Fruit fly (Drosophila melanogaster): ENCODE data around the gene Acer.

The Acer gene

dm6 chr2L:8514748-8515147, 7.0 kb upstream of the Acer start, which contains the start of the genes CG13097 and PIG-U (continued):
- TF ChIP-seq CG13894 (tag; optimal IDR thresholded peaks at IDR 0.05) (peak; percentile 86), CG18764 (GFP tag; optimal IDR thresholded peaks at IDR 0.05) (peak; percentile 76), H15 (GFP tag; IDR thresholded peaks at IDR 0.05) (peak; percentile 77; the same call in 2 of the 3 replicates), cas (GFP tag; IDR thresholded peaks at IDR 0.05) (peak; percentile 73), CG14050 (GFP tag; IDR thresholded peaks at IDR 0.05) (peak; percentile 72; the same call in 2 of the 3 replicates), CG5180 (GFP tag; optimal IDR thresholded peaks at IDR 0.05) (no peak), Hsf (GFP tag; optimal IDR thresholded peaks at IDR 0.05) (peak; percentile 81), CTCF (GFP tag; optimal IDR thresholded peaks at IDR 0.05) (peak; percentile 13), dm (GFP tag; optimal IDR thresholded peaks at IDR 0.05) (peak; percentile 81), Hey (tag; optimal IDR thresholded peaks at IDR 0.05) (no peak), Antp (GFP tag; optimal IDR thresholded peaks at IDR 0.05) (peak; percentile 64), ems (GFP tag; optimal IDR thresholded peaks at IDR 0.05) (peak; percentile 88), E2f1 (GFP tag; IDR thresholded peaks at IDR 0.05) (peak; percentile 78), slp2 (GFP tag; optimal IDR thresholded peaks at IDR 0.05) (peak; percentile 13), MTF-1 (GFP tag; optimal IDR thresholded peaks at IDR 0.05; ENCODE audit: borderline replicate concordance) (no peak), CG6813 (GFP tag; optimal IDR thresholded peaks at IDR 0.05) (peak; percentile 57), E2f2 (GFP tag; IDR thresholded peaks at IDR 0.05) (peak; percentile 77), Oaz (GFP tag; IDR thresholded peaks at IDR 0.05) (peak; percentile 46; the same call in 1 of the 2 replicates), mld (GFP tag; IDR thresholded peaks at IDR 0.05; ENCODE audit: partially characterized antibody) (peak; percentile 74; the same call in 1 of the 3 replicates), ind (GFP tag; optimal IDR thresholded peaks at IDR 0.05) (peak; percentile 87), CG10565 (GFP tag; optimal IDR thresholded peaks at IDR 0.05) (peak; percentile 71), Oli (tag; optimal IDR thresholded peaks at IDR 0.05) (peak; percentile 57), tll (GFP tag; optimal IDR thresholded peaks at IDR 0.05) (no peak), nmo (GFP tag; optimal IDR thresholded peaks at IDR 0.05) (peak; percentile 85), amos (GFP tag; IDR thresholded peaks at IDR 0.05; ENCODE audit: partially characterized antibody) (peak; percentile 85), cad (GFP tag; optimal IDR thresholded peaks at IDR 0.05) (no peak), ssp (GFP tag; IDR thresholded peaks at IDR 0.05) (peak; percentile 74), CG16815 (GFP tag; optimal IDR thresholded peaks at IDR 0.05) (peak; percentile 50), slou (GFP tag; optimal IDR thresholded peaks at IDR 0.05) (peak; percentile 85), Med (GFP tag) (peak; percentile 96), Doc2 (GFP tag; IDR thresholded peaks at IDR 0.05) (no peak), jigr1 (GFP tag; IDR thresholded peaks at IDR 0.05) (no peak), tap (tag; optimal IDR thresholded peaks at IDR 0.05) (peak; percentile 68), crc (GFP tag; optimal IDR thresholded peaks at IDR 0.05) (peak; percentile 44), gsb (GFP tag; IDR thresholded peaks at IDR 0.05) (no peak), lilli (GFP tag; optimal IDR thresholded peaks at IDR 0.05) (peak; percentile 95), CG6791 (GFP tag; IDR thresholded peaks at IDR 0.05; ENCODE audit: partially characterized antibody) (peak; percentile 86), trh (GFP tag; optimal IDR thresholded peaks at IDR 0.05) (peak; percentile 62), usp (GFP tag; optimal IDR thresholded peaks at IDR 0.05) (no peak), dimm (GFP tag; IDR thresholded peaks at IDR 0.05) (peak; percentile 46; the same call in 1 of the 2 replicates), CG12219 (GFP tag; optimal IDR thresholded peaks at IDR 0.05) (no peak), crol (GFP tag; IDR thresholded peaks at IDR 0.05) (no peak), disco-r (GFP tag; optimal IDR thresholded peaks at IDR 0.05) (peak; percentile 30), CG8281 (tag; optimal IDR thresholded peaks at IDR 0.05) (no peak), CHES-1-like (GFP tag; optimal IDR thresholded peaks at IDR 0.05) (peak; percentile 81), trem (tag; optimal IDR thresholded peaks at IDR 0.05) (peak; percentile 91), D19A (tag; optimal IDR thresholded peaks at IDR 0.05) (no peak), CG2129 (GFP tag; IDR thresholded peaks at IDR 0.05; ENCODE audit: partially characterized antibody) (peak; percentile 97), zfh1 (GFP tag; IDR thresholded peaks at IDR 0.05) (peak; percentile 84), Rx (GFP tag; IDR thresholded peaks at IDR 0.05) (peak; percentile 59; the same call in 1 of the 2 replicates), CG11696 (GFP tag; IDR thresholded peaks at IDR 0.05) (0 out of 2 replicates have a peak, but pooled peaks have one; percentile 24)
